Worm (Caenorhabditis elegans) whole organism, early embryonic: Measurements from ENCODE around the gene C54E10.3.

ENCODE experiments used
- F13C5.2 ChIP-seq: sonication (generic microtip); optimal IDR thresholded peaks from 2 replicates; lab custom pipeline; 2017; ENCODE audit warnings: mild to moderate bottlenecking, missing genetic modification characterization, inconsistent platforms, missing compliant biosample characterization
- ama-1 ChIP-seq: fragments of 150-350 bp; optimal IDR thresholded peaks from 2 replicates; lab custom pipeline; 2014
- flt-1 ChIP-seq: fragments of 200-800 bp; sonication (Bioruptor generic); IDR thresholded peaks from 2 replicates; pipeline ENCODE4 v1.3.6; 2022; ENCODE audit warnings: missing genetic modification characterization, missing compliant biosample characterization
- hmg-4 ChIP-seq: fragments of 200-800 bp; sonication (Bioruptor generic); optimal IDR thresholded peaks from 2 replicates; lab custom pipeline; 2018; ENCODE audit warnings: mild to moderate bottlenecking, missing genetic modification characterization, missing compliant biosample characterization
- sea-1 ChIP-seq: fragments of 200-800 bp; sonication (Bioruptor generic); conservative IDR thresholded peaks from 2 replicates; pipeline ENCODE4 v1.3.6; 2022; ENCODE audit warnings: missing genetic modification characterization, missing compliant biosample characterization
- tbx-11 ChIP-seq: fragments of 200-800 bp; sonication (Bioruptor generic); IDR thresholded peaks from 2 replicates; pipeline ENCODE4 v1.3.6; 2022; ENCODE audit warnings: missing genetic modification characterization, missing compliant biosample characterization

DNA sequence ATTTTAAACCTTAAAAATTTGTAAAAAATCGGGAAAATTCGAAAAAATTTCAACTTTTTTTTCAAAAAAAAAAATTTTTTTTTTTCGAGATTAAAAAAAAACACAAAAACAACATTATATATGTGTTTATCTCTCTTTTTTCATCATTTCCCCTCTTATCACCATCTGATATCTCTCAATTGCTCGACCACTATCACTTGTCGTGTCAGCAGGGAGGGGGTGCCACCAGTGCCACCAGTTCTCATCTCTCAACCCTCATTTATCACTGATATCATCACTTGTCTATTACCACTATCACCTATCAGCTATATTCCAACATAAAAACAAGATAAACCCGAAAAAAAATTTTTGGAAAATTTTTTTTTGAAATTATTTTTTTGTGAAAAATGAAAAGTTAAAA lies 15.6 kb downstream of the C54E10.3 start:
- TF ChIP-seq sea-1 (GFP tag; lab: Robert Waterston, UW) (no peak), ama-1 (lab: Kevin White, UChicago) (no peak), flt-1 (no peak), tbx-11 (no peak), F13C5.2 (tag; lab: Kevin White, UChicago) (no peak), hmg-4 (GFP tag; lab: Kevin White, UChicago) (no peak)
